Fruit fly (Drosophila melanogaster): ENCODE measurements around the gene CG7872.

CG7872 gene

DNA sequence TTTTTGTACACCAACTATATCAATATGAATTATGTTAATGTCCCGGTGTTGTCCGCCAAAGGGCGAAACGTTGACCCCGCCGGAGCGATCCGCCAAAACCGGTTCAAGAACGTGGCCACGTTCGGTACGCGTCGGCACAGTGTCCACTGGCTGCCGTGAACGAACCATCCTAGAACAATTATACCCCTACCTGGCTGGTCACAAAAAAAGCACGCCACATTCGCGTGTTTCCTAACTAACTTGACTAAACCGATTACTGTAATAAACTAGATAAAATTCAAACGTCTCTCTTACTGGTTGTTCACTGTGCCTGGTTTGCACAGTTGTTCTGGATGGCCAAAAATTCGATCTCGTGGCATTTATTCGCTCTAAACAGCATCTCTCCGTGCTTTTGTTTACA, 1.6 kb downstream of the CG7872 start (continued):
- TF ChIP-seq ind (GFP tag; optimal IDR thresholded peaks at IDR 0.05), result peak; percentile 94
- peak; percentile 89 for TF ChIP-seq CG9727 (GFP tag; optimal IDR thresholded peaks at IDR 0.05)
- TF ChIP-seq her (GFP tag; optimal IDR thresholded peaks at IDR 0.05), result peak; percentile 94
- peak; percentile 62 for TF ChIP-seq CG10565 (GFP tag; optimal IDR thresholded peaks at IDR 0.05)
- TF ChIP-seq CG17802 (tag; optimal IDR thresholded peaks at IDR 0.05), result peak; percentile 78
- TF ChIP-seq ERR (GFP tag; optimal IDR thresholded peaks at IDR 0.05), result peak; percentile 91
- TF ChIP-seq CG10147 (GFP tag; optimal IDR thresholded peaks at IDR 0.05), result peak; percentile 88
- TF ChIP-seq CG15269 (tag; optimal IDR thresholded peaks at IDR 0.05), result peak; percentile 94
- peak in 1 of 3 experiments; percentile 82 for TF ChIP-seq lola (GFP tag; optimal IDR thresholded peaks at IDR 0.05)
- peak; percentile 83; the same call in 2 of the 3 replicates for TF ChIP-seq CG11093 (GFP tag; IDR thresholded peaks at IDR 0.05)
- no peak for TF ChIP-seq vnd (GFP tag; IDR thresholded peaks at IDR 0.05; ENCODE audit: partially characterized antibody)
- peak; percentile 87 for TF ChIP-seq CG17359 (tag; optimal IDR thresholded peaks at IDR 0.05)
- peak; percentile 91 for TF ChIP-seq CG12219 (GFP tag; optimal IDR thresholded peaks at IDR 0.05)
- TF ChIP-seq CG14667 (GFP tag; IDR thresholded peaks at IDR 0.05), result peak; percentile 90
- TF ChIP-seq Usf (GFP tag; optimal IDR thresholded peaks at IDR 0.05), result peak; percentile 80
- peak; percentile 95 for TF ChIP-seq CG12071 (GFP tag; optimal IDR thresholded peaks at IDR 0.05)
- no peak for TF ChIP-seq sqz (GFP tag; optimal IDR thresholded peaks at IDR 0.05)
- peak; percentile 94 for TF ChIP-seq row (GFP tag; IDR thresholded peaks at IDR 0.05)
- TF ChIP-seq Hr39 (optimal IDR thresholded peaks at IDR 0.05), result no peak
- TF ChIP-seq Trl (optimal IDR thresholded peaks at IDR 0.05), result no peak
- peak; percentile 93 for TF ChIP-seq Trl (GFP tag; optimal IDR thresholded peaks at IDR 0.05)
- peak; percentile 92 for TF ChIP-seq CG1233 (GFP tag; optimal IDR thresholded peaks at IDR 0.05)
- peak; percentile 90 for TF ChIP-seq CG1647 (GFP tag; optimal IDR thresholded peaks at IDR 0.05)
- TF ChIP-seq CG18476 (GFP tag; optimal IDR thresholded peaks at IDR 0.05), result peak; percentile 81
- TF ChIP-seq CG11695 (GFP tag; IDR thresholded peaks at IDR 0.05), result peak; percentile 86
- peak; percentile 73 for TF ChIP-seq ftz-f1 (GFP tag; optimal IDR thresholded peaks at IDR 0.05)
- peak; percentile 76 for TF ChIP-seq sens-2 (GFP tag; IDR thresholded peaks at IDR 0.05)
- TF ChIP-seq CG10654 (GFP tag; optimal IDR thresholded peaks at IDR 0.05), result peak; percentile 82
- TF ChIP-seq CG13624 (GFP tag; optimal IDR thresholded peaks at IDR 0.05), result peak; percentile 95
- TF ChIP-seq Oaz (GFP tag; IDR thresholded peaks at IDR 0.05), result peak; percentile 89
- TF ChIP-seq CG33213 (GFP tag; optimal IDR thresholded peaks at IDR 0.05), result peak; percentile 86
- TF ChIP-seq Asciz (GFP tag; optimal IDR thresholded peaks at IDR 0.05), result peak; percentile 75
- TF ChIP-seq CG4328 (GFP tag; optimal IDR thresholded peaks at IDR 0.05), result peak; percentile 64
- TF ChIP-seq Atf6 (GFP tag; IDR thresholded peaks at IDR 0.05), result peak; percentile 94
- no peak for TF ChIP-seq knrl (GFP tag; IDR thresholded peaks at IDR 0.05; ENCODE audit: partially characterized antibody)
- TF ChIP-seq HHEX (GFP tag; optimal IDR thresholded peaks at IDR 0.05), result peak; percentile 93
- TF ChIP-seq CG8478 (optimal IDR thresholded peaks at IDR 0.05), result no peak
- TF ChIP-seq CG7839 (tag; optimal IDR thresholded peaks at IDR 0.05), result peak; percentile 95
- peak; percentile 94 for TF ChIP-seq CG34422 (GFP tag; IDR thresholded peaks at IDR 0.05)
- peak; percentile 91 for TF ChIP-seq CG12659 (GFP tag; optimal IDR thresholded peaks at IDR 0.05)
- peak; percentile 77 for TF ChIP-seq CG17912 (GFP tag; optimal IDR thresholded peaks at IDR 0.05)
- peak; percentile 87 for TF ChIP-seq onecut (GFP tag; IDR thresholded peaks at IDR 0.05)
- TF ChIP-seq CG12236 (GFP tag; optimal IDR thresholded peaks at IDR 0.05), result peak; percentile 72
- TF ChIP-seq gcm2 (GFP tag; optimal IDR thresholded peaks at IDR 0.05), result peak; percentile 77
- no peak for TF ChIP-seq cad (GFP tag; optimal IDR thresholded peaks at IDR 0.05)
- no peak for TF ChIP-seq grn (GFP tag; optimal IDR thresholded peaks at IDR 0.05)
- TF ChIP-seq MESR4 (GFP tag; optimal IDR thresholded peaks at IDR 0.05), result peak; percentile 45
- TF ChIP-seq Hr78 (GFP tag; optimal IDR thresholded peaks at IDR 0.05), result peak in 1 of 2 experiments; percentile 65
- TF ChIP-seq NC2β (GFP tag; optimal IDR thresholded peaks at IDR 0.05), result peak; percentile 86
- peak; percentile 75 for TF ChIP-seq salm (tag; optimal IDR thresholded peaks at IDR 0.05)
- peak; percentile 94 for TF ChIP-seq Xrp1 (GFP tag; IDR thresholded peaks at IDR 0.05)
- TF ChIP-seq CG12104 (GFP tag; optimal IDR thresholded peaks at IDR 0.05), result peak; percentile 86

All from whole organism, embryonic.